Worm (Caenorhabditis elegans) whole organism, late embryonic: ENCODE data around the gene slcr-46.3.

Experiments used
- T23F11.4 ChIP-seq: fragments of 200-800 bp; sonication (Bioruptor generic); optimal IDR thresholded peaks from 2 replicates; lab custom pipeline; 2018; ENCODE audit warnings: mild to moderate bottlenecking, missing genetic modification characterization, missing compliant biosample characterization
- ahr-1 ChIP-seq: sonication (generic microtip); optimal IDR thresholded peaks from 2 replicates; lab custom pipeline; 2016; ENCODE audit warnings: missing genetic modification characterization, missing compliant biosample characterization
- ama-1 ChIP-seq: fragments of 150-350 bp; optimal IDR thresholded peaks from 2 replicates; lab custom pipeline; 2014
- ceh-24 ChIP-seq: sonication (generic microtip); optimal IDR thresholded peaks from 2 replicates; lab custom pipeline; 2016; ENCODE audit warnings: mild to moderate bottlenecking, missing genetic modification characterization, missing compliant biosample characterization
- ceh-6 ChIP-seq: fragments of 200-800 bp; sonication (Bioruptor generic); optimal IDR thresholded peaks from 2 replicates; lab custom pipeline; 2018; ENCODE audit warnings: mild to moderate bottlenecking, missing genetic modification characterization, missing compliant biosample characterization
- che-1 ChIP-seq: sonication (generic microtip); optimal IDR thresholded peaks from 2 replicates; lab custom pipeline; 2016; ENCODE audit warnings: mild to moderate bottlenecking, missing genetic modification characterization, missing compliant biosample characterization
- ets-4 ChIP-seq: sonication (generic microtip); optimal IDR thresholded peaks from 2 replicates; lab custom pipeline; 2016; ENCODE audit warnings: missing genetic modification characterization, missing compliant biosample characterization
- nfya-1 ChIP-seq: sonication (generic microtip); optimal IDR thresholded peaks from 2 replicates; lab custom pipeline; 2017; ENCODE audit warnings: missing genetic modification characterization, mild to moderate bottlenecking, missing compliant biosample characterization, antibody characterized with exemption, moderate library complexity
- rnt-1 ChIP-seq: sonication (generic microtip); optimal IDR thresholded peaks from 2 replicates; lab custom pipeline; 2016; ENCODE audit warnings: missing genetic modification characterization, missing compliant biosample characterization
- sox-4 ChIP-seq: sonication (generic microtip); optimal IDR thresholded peaks from 2 replicates; lab custom pipeline; 2017; ENCODE audit warnings: mild to moderate bottlenecking, missing genetic modification characterization, inconsistent platforms, missing compliant biosample characterization
- unc-55 ChIP-seq: sonication (generic microtip); optimal IDR thresholded peaks from 2 replicates; lab custom pipeline; 2017; ENCODE audit warnings: missing biosample characterization, missing genetic modification reagents, missing genetic modification characterization

DNA sequence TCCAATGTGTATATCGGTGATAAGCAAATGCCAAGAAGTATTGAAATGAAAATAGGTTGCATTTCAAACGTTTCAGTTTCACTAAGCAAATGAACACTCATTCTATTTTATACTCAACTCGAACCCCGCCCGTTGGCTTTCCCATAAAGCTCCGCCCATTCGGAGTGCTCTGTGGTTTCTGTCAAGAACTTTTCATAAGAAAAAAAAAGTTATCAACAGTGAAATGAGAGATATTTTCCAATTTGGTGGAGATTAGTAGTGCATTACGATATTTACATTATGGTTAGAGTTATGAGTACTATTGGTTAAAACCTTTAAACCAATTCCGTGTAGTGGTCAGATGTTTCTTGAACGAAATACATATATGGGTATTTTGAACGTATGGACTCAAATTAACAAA, 26.4 kb upstream of the slcr-46.3 start, which contains the start of gene F58E6.4:
- TF ChIP-seq nfya-1 (tag; lab: Kevin White, UChicago) (no peak), ama-1 (lab: Kevin White, UChicago) (no peak), ets-4 (tag; lab: Kevin White, UChicago) (no peak), sox-4 (tag; lab: Kevin White, UChicago) (no peak), T23F11.4 (no peak), unc-55 (GFP tag; lab: Kevin White, UChicago) (no peak), ceh-24 (tag; lab: Kevin White, UChicago) (no peak), rnt-1 (tag; lab: Kevin White, UChicago) (no peak), che-1 (no peak), ceh-6 (GFP tag; lab: Kevin White, UChicago) (no peak), ahr-1 (tag; lab: Kevin White, UChicago) (no peak)
